Fruit fly (Drosophila melanogaster): ENCODE results near the gene Map205.

The Map205 gene

dm6 chr3R:32051782-32052503 lies 16.3 kb downstream of the Map205 start, which contains the start of the genes krz and mod:
TSS of gene krz (minus strand) at chr3R:32051993.
TSS of gene mod (plus strand) at chr3R:32052060.
- no peak for TF ChIP-seq br (GFP tag; optimal IDR thresholded peaks at IDR 0.05)
- TF ChIP-seq fru (GFP tag; optimal IDR thresholded peaks at IDR 0.05): peak; percentile 1
- TF ChIP-seq Dif (GFP tag; optimal IDR thresholded peaks at IDR 0.05; ENCODE audit: partially characterized antibody): no peak
- no peak for TF ChIP-seq dmrt93B (GFP tag; optimal IDR thresholded peaks at IDR 0.05)
- TF ChIP-seq brk (GFP tag; optimal IDR thresholded peaks at IDR 0.05): no peak
- no peak for TF ChIP-seq Dfd (GFP tag; optimal IDR thresholded peaks at IDR 0.05)
- TF ChIP-seq usp (GFP tag; optimal IDR thresholded peaks at IDR 0.05): no peak
- TF ChIP-seq foxo (GFP tag; optimal IDR thresholded peaks at IDR 0.05): peak in 1 of 2 experiments; percentile 24
- no peak for TF ChIP-seq Sp1 (GFP tag; optimal IDR thresholded peaks at IDR 0.05)
- peak; percentile 32 for TF ChIP-seq rgr (GFP tag; optimal IDR thresholded peaks at IDR 0.05)
- no peak for TF ChIP-seq GATAd (GFP tag; optimal IDR thresholded peaks at IDR 0.05)
- TF ChIP-seq Abd-B (GFP tag; optimal IDR thresholded peaks at IDR 0.05): no peak
- no peak for TF ChIP-seq tai (GFP tag; optimal IDR thresholded peaks at IDR 0.05)
- TF ChIP-seq Rel (GFP tag; optimal IDR thresholded peaks at IDR 0.05): no peak
- no peak for TF ChIP-seq Rel (tag; optimal IDR thresholded peaks at IDR 0.05)
- no peak for TF ChIP-seq CG9705 (GFP tag; optimal IDR thresholded peaks at IDR 0.05)
- peak; percentile 47 for TF ChIP-seq Hnf4 (GFP tag; optimal IDR thresholded peaks at IDR 0.05)
- no peak for TF ChIP-seq CG32264 (GFP tag; optimal IDR thresholded peaks at IDR 0.05)
- no peak for TF ChIP-seq sage (GFP tag; optimal IDR thresholded peaks at IDR 0.05)
- TF ChIP-seq jim (GFP tag; optimal IDR thresholded peaks at IDR 0.05): no peak
- TF ChIP-seq N (GFP tag; optimal IDR thresholded peaks at IDR 0.05): peak; percentile 84
- TF ChIP-seq OdsH (GFP tag; optimal IDR thresholded peaks at IDR 0.05): no peak
- peak; percentile 3 for TF ChIP-seq woc (GFP tag; optimal IDR thresholded peaks at IDR 0.05)
- TF ChIP-seq HLH106 (tag; optimal IDR thresholded peaks at IDR 0.05): no peak
- no peak for TF ChIP-seq Mio (GFP tag; optimal IDR thresholded peaks at IDR 0.05)
- no peak for TF ChIP-seq dl (GFP tag; optimal IDR thresholded peaks at IDR 0.05; ENCODE audit: insufficient read depth in 1 of 2, partially characterized antibody in 2 of 2)
- TF ChIP-seq Hr83 (GFP tag; optimal IDR thresholded peaks at IDR 0.05; ENCODE audit: poor library complexity, severe bottlenecking): peak; percentile 21
- TF ChIP-seq lola (GFP tag; optimal IDR thresholded peaks at IDR 0.05): no peak
- TF ChIP-seq h (GFP tag; optimal IDR thresholded peaks at IDR 0.05): peak; percentile 32
- no peak for TF ChIP-seq CrebA (GFP tag; optimal IDR thresholded peaks at IDR 0.05; ENCODE audit: borderline replicate concordance)
- peak; percentile 2 for TF ChIP-seq Hr78 (GFP tag; optimal IDR thresholded peaks at IDR 0.05)
- peak; percentile 69 for TF ChIP-seq Myc (optimal IDR thresholded peaks at IDR 0.05)
- TF ChIP-seq ey (GFP tag; optimal IDR thresholded peaks at IDR 0.05): peak; percentile 22
- TF ChIP-seq pan (optimal IDR thresholded peaks at IDR 0.05): no peak
- no peak for TF ChIP-seq Jra (GFP tag; optimal IDR thresholded peaks at IDR 0.05)
- no peak for TF ChIP-seq sv (GFP tag; optimal IDR thresholded peaks at IDR 0.05)
- no peak for TF ChIP-seq dsf (GFP tag; optimal IDR thresholded peaks at IDR 0.05; ENCODE audit: borderline replicate concordance)

- TF ChIP-seq dl (GFP tag; optimal IDR thresholded peaks at IDR 0.05; ENCODE audit: insufficient read depth in 1 of 2, partially characterized antibody in 2 of 2): no peak
- TF ChIP-seq rgr (GFP tag; optimal IDR thresholded peaks at IDR 0.05): no peak
- TF ChIP-seq dsf (GFP tag; optimal IDR thresholded peaks at IDR 0.05; ENCODE audit: borderline replicate concordance): no peak
- no peak for TF ChIP-seq Jra (GFP tag; optimal IDR thresholded peaks at IDR 0.05)
- TF ChIP-seq woc (GFP tag; optimal IDR thresholded peaks at IDR 0.05): no peak
- no peak for TF ChIP-seq jim (GFP tag; optimal IDR thresholded peaks at IDR 0.05)
- no peak for TF ChIP-seq tai (GFP tag; optimal IDR thresholded peaks at IDR 0.05)
- TF ChIP-seq Sp1 (GFP tag; optimal IDR thresholded peaks at IDR 0.05): no peak
- no peak for TF ChIP-seq pan (optimal IDR thresholded peaks at IDR 0.05)
- TF ChIP-seq CG32264 (GFP tag; optimal IDR thresholded peaks at IDR 0.05): no peak
Measured at dm6 chr3R:32050685-32051084, 17.6 kb downstream of the Map205 start.

- no peak for TF ChIP-seq jim (GFP tag; optimal IDR thresholded peaks at IDR 0.05)
- TF ChIP-seq Jra (GFP tag; optimal IDR thresholded peaks at IDR 0.05): no peak
- TF ChIP-seq Abd-B (GFP tag; optimal IDR thresholded peaks at IDR 0.05): no peak
- TF ChIP-seq OdsH (GFP tag; optimal IDR thresholded peaks at IDR 0.05): no peak
- TF ChIP-seq sage (GFP tag; optimal IDR thresholded peaks at IDR 0.05): no peak
- TF ChIP-seq Sp1 (GFP tag; optimal IDR thresholded peaks at IDR 0.05): no peak
- no peak for TF ChIP-seq Dfd (GFP tag; optimal IDR thresholded peaks at IDR 0.05)
Measured at dm6 chr3R:32046658-32047057, 21.6 kb downstream of the Map205 start.

Data from whole organism, wandering third instar larva.